Worm (Caenorhabditis elegans) whole organism, L4 larva: ENCODE data around the gene srbc-25.

ENCODE experiments used
- D1046.2 ChIP-seq: fragments of 200-800 bp; sonication (Bioruptor generic); IDR thresholded peaks from 2 replicates; pipeline ENCODE4 v1.3.6; 2022; ENCODE audit warnings: missing genetic modification characterization, missing compliant biosample characterization
- F10B5.3 ChIP-seq: sonication (generic microtip); optimal IDR thresholded peaks from 2 replicates; lab custom pipeline; 2016; ENCODE audit warnings: mild to moderate bottlenecking, missing genetic modification characterization, missing compliant biosample characterization
- F44E2.7 ChIP-seq: fragments of 200-800 bp; sonication (Bioruptor generic); IDR thresholded peaks from 2 replicates; pipeline ENCODE4 v2.1.2; 2022; ENCODE audit warnings: missing genetic modification characterization, missing compliant biosample characterization
- R02D3.7 ChIP-seq: fragments of 150-350 bp; sonication (generic microtip); optimal IDR thresholded peaks from 3 replicates; lab custom pipeline; 2014; ENCODE audit warnings: missing biosample characterization, missing genetic modification characterization
- Y75B8A.6 ChIP-seq: fragments of 200-800 bp; sonication (Bioruptor generic); IDR thresholded peaks from 2 replicates; pipeline ENCODE4 v1.3.6; 2022; ENCODE audit warnings: missing genetic modification reagents, missing genetic modification characterization, missing compliant biosample characterization
- aha-1 ChIP-seq: fragments of 150-350 bp; peaks from one replicate; lab custom pipeline; 2014; ENCODE audit warnings: missing biosample characterization, missing genetic modification characterization
- attf-4 ChIP-seq: sonication (generic microtip); optimal IDR thresholded peaks from 3 replicates; lab custom pipeline; 2017; ENCODE audit warnings: missing biosample characterization, missing genetic modification characterization
- ceh-20 ChIP-seq: fragments of 200-800 bp; sonication (Bioruptor generic); IDR thresholded peaks from 2 replicates; pipeline ENCODE4 v1.3.6; 2022; ENCODE audit warnings: missing genetic modification reagents, missing genetic modification characterization, missing compliant biosample characterization
- ceh-44 ChIP-seq: fragments of 200-800 bp; sonication (Bioruptor generic); IDR thresholded peaks from 2 replicates; pipeline ENCODE4 v1.3.6; 2022; ENCODE audit warnings: missing genetic modification reagents, missing genetic modification characterization, missing compliant biosample characterization
- ceh-62 ChIP-seq: sonication (generic microtip); optimal IDR thresholded peaks from 2 replicates; lab custom pipeline; 2017; ENCODE audit warnings: missing biosample characterization, missing genetic modification characterization
- ceh-82 ChIP-seq: sonication (generic microtip); optimal IDR thresholded peaks from 2 replicates; lab custom pipeline; 2017; ENCODE audit warnings: missing biosample characterization, missing genetic modification characterization
- daf-19 ChIP-seq: fragments of 200-800 bp; sonication (Bioruptor generic); conservative IDR thresholded peaks from 2 replicates; pipeline ENCODE4 v1.3.6; 2022; ENCODE audit warnings: missing genetic modification characterization, missing compliant biosample characterization
- dmd-6 ChIP-seq: fragments of 200-800 bp; sonication (Bioruptor generic); IDR thresholded peaks from 2 replicates; pipeline ENCODE4 v1.3.6; 2022; ENCODE audit warnings: missing genetic modification reagents, missing genetic modification characterization, missing compliant biosample characterization
- dmd-9 ChIP-seq: fragments of 200-800 bp; sonication (Bioruptor generic); IDR thresholded peaks from 2 replicates; pipeline ENCODE4 v1.3.6; 2022; ENCODE audit warnings: missing genetic modification reagents, missing genetic modification characterization, missing compliant biosample characterization
- fkh-10 ChIP-seq: fragments of 150-350 bp; optimal IDR thresholded peaks from 2 replicates; lab custom pipeline; 2014; ENCODE audit warnings: missing biosample characterization, missing genetic modification reagents, missing genetic modification characterization
- gei-8 ChIP-seq: fragments of 200-800 bp; sonication (Bioruptor generic); optimal IDR thresholded peaks from 2 replicates; lab custom pipeline; 2018; ENCODE audit warnings: mild to moderate bottlenecking, missing genetic modification characterization, missing compliant biosample characterization
- lin-1 ChIP-seq: fragments of 200-800 bp; sonication (Bioruptor generic); IDR thresholded peaks from 2 replicates; pipeline ENCODE4 v1.3.6; 2022; ENCODE audit warnings: missing genetic modification reagents, missing genetic modification characterization, missing compliant biosample characterization
- lin-15B ChIP-seq: fragments of 150-350 bp; sonication (generic microtip); optimal IDR thresholded peaks from 3 replicates; lab custom pipeline; 2014; ENCODE audit warnings: missing biosample characterization, missing genetic modification characterization
- lin-29 ChIP-seq: fragments of 200-800 bp; sonication (Bioruptor generic); IDR thresholded peaks from 2 replicates; pipeline ENCODE4 v1.3.6; 2022; ENCODE audit warnings: missing genetic modification reagents, missing genetic modification characterization, missing compliant biosample characterization
- lin-39 ChIP-seq: fragments of 150-350 bp; optimal IDR thresholded peaks from 2 replicates; lab custom pipeline; 2014; ENCODE audit warnings: missing biosample characterization, missing genetic modification reagents, missing genetic modification characterization
- madf-5 ChIP-seq, 2 experiments: fragments of 200-800 bp; sonication (Bioruptor generic); IDR thresholded peaks; 2 replicates each; pipeline ENCODE4 v1.3.6; 2022; ENCODE audit warnings: missing compliant biosample characterization in 2 of 2, missing genetic modification characterization in 2 of 2
- madf-9 ChIP-seq: fragments of 200-800 bp; sonication (Bioruptor generic); conservative IDR thresholded peaks from 2 replicates; pipeline ENCODE4 v1.3.6; 2022; ENCODE audit warnings: missing genetic modification reagents, missing genetic modification characterization, missing compliant biosample characterization
- mdl-1 ChIP-seq, 2 experiments: fragments of 150-350 bp in 1 of 2; sonication (generic microtip) in 1 of 2; optimal IDR thresholded peaks; 2 replicates each; lab custom pipeline; 2014 to 2017; ENCODE audit warnings: missing biosample characterization in 2 of 2, missing genetic modification characterization in 2 of 2
- mdt-29 ChIP-seq: fragments of 200-800 bp; sonication (Bioruptor generic); IDR thresholded peaks from 2 replicates; pipeline ENCODE4 v1.3.6; 2022; ENCODE audit warnings: missing genetic modification reagents, missing genetic modification characterization, missing compliant biosample characterization
- mep-1 ChIP-seq: fragments of 150-350 bp; sonication (generic microtip); optimal IDR thresholded peaks from 3 replicates; lab custom pipeline; 2014; ENCODE audit warnings: missing biosample characterization, missing genetic modification characterization
- mes-2 ChIP-seq: sonication (generic microtip); optimal IDR thresholded peaks from 2 replicates; lab custom pipeline; 2016; ENCODE audit warnings: missing genotype, mild to moderate bottlenecking, missing genetic modification characterization, missing compliant biosample characterization; ENCODE audit not compliant: poor library complexity, severe bottlenecking
- nhr-10 ChIP-seq: fragments of 150-350 bp; optimal IDR thresholded peaks from 2 replicates; lab custom pipeline; 2014; ENCODE audit warnings: missing biosample characterization, missing genetic modification characterization
- nhr-25 ChIP-seq: sonication (generic microtip); optimal IDR thresholded peaks from 2 replicates; lab custom pipeline; 2017; ENCODE audit warnings: missing genetic modification characterization, mild to moderate bottlenecking, missing compliant biosample characterization, antibody characterized with exemption, moderate library complexity, borderline replicate concordance; ENCODE audit not compliant: insufficient read depth
- nhr-42 ChIP-seq: fragments of 200-800 bp; sonication (Bioruptor generic); IDR thresholded peaks from 2 replicates; pipeline ENCODE4 v1.3.6; 2022; ENCODE audit warnings: missing genetic modification characterization, missing compliant biosample characterization
- nhr-76 ChIP-seq: fragments of 150-350 bp; optimal IDR thresholded peaks from 2 replicates; lab custom pipeline; 2014; ENCODE audit warnings: missing biosample characterization, missing genetic modification characterization
- pqm-1 ChIP-seq: sonication (generic microtip); optimal IDR thresholded peaks from 2 replicates; lab custom pipeline; 2017; ENCODE audit warnings: missing biosample characterization, missing genetic modification characterization
- sdz-12 ChIP-seq: fragments of 200-800 bp; sonication (Bioruptor generic); optimal IDR thresholded peaks from 2 replicates; lab custom pipeline; 2018; ENCODE audit warnings: mild to moderate bottlenecking, missing genetic modification characterization, missing compliant biosample characterization
- set-16 ChIP-seq: fragments of 200-800 bp; sonication (Bioruptor generic); IDR thresholded peaks from 2 replicates; pipeline ENCODE4 v1.3.6; 2022; ENCODE audit warnings: missing genetic modification reagents, missing genetic modification characterization, missing compliant biosample characterization
- tra-1 ChIP-seq: fragments of 200-800 bp; sonication (Bioruptor generic); IDR thresholded peaks from 2 replicates; pipeline ENCODE4 v1.3.6; 2022; ENCODE audit warnings: missing genetic modification reagents, missing genetic modification characterization, missing compliant biosample characterization
- zfp-3 ChIP-seq: fragments of 200-800 bp; sonication (Bioruptor generic); conservative IDR thresholded peaks from 2 replicates; pipeline ENCODE4 v1.3.6; 2022; ENCODE audit warnings: missing genetic modification reagents, missing genetic modification characterization, missing compliant biosample characterization
- ztf-11 ChIP-seq: fragments of 150-350 bp; optimal IDR thresholded peaks from 2 replicates; lab custom pipeline; 2014; ENCODE audit warnings: missing biosample characterization, missing genetic modification characterization

srbc-25 gene

ce11 chrV:17201847-17202246 is 28.0 kb downstream of the srbc-25 start, which contains the start of gene Y68A4A.10:
Y68A4A.10 (plus strand) TSS chrV:17202147.
- no peak for TF ChIP-seq F10B5.3 (tag; lab: Kevin White, UChicago)
- peak; percentile 8 for TF ChIP-seq aha-1 (tag; lab: Kevin White, UChicago)

ce11 chrV:17206469-17206868 is 32.6 kb downstream of the srbc-25 start:
- TF ChIP-seq set-16 (peak; percentile 92), nhr-10 (tag; lab: Kevin White, UChicago) (no peak)

- no peak for TF ChIP-seq nhr-42 (GFP tag; lab: Robert Waterston, UW)
- TF ChIP-seq aha-1 (tag; lab: Kevin White, UChicago): peak; percentile 44
These were observed 34.2 kb downstream of the srbc-25 start, which contains the start of gene Y68A4A.13 for ce11 chrV:17208045-17208444. Y68A4A.13 (minus strand) TSS chrV:17208145.

ce11 chrV:17211989-17212731 is 38.3 kb downstream of the srbc-25 start, which contains the start of gene srh-236:
srh-236 (minus strand) TSS chrV:17212039.
- TF ChIP-seq dmd-9 (GFP tag; lab: Robert Waterston, UW) (no peak), set-16 (peak; percentile 86), gei-8 (GFP tag; lab: Kevin White, UChicago) (no peak)

- TF ChIP-seq sdz-12 (GFP tag; lab: Kevin White, UChicago) (no peak), fkh-10 (GFP tag; lab: Kevin White, UChicago) (no peak), mes-2 (tag; lab: Kevin White, UChicago) (no peak), pqm-1 (tag; lab: Kevin White, UChicago) (no peak)
These were observed 38.9 kb downstream of the srbc-25 start, which contains the start of gene srh-113 for ce11 chrV:17212743-17213142. srh-113 (plus strand) TSS chrV:17213043.

- TF ChIP-seq madf-5 (GFP tag; IDR thresholded peaks at IDR 0.05; lab: Robert Waterston, UW) (0 out of 4 replicates have a peak, but pooled peaks of 1 of the 2 experiments have one; percentile 12), set-16 (no peak)
- TF ChIP-seq, all 104 proteins: peak for 1
These were observed 41.8 kb downstream of the srbc-25 start for ce11 chrV:17215602-17216001.

- no peak for TF ChIP-seq zfp-3 (GFP tag; lab: Robert Waterston, UW)
- no peak for TF ChIP-seq nhr-25
- TF ChIP-seq nhr-76 (tag; lab: Kevin White, UChicago): no peak
- TF ChIP-seq madf-9 (GFP tag; lab: Robert Waterston, UW): no peak
- no peak for TF ChIP-seq D1046.2
- TF ChIP-seq Y75B8A.6 (GFP tag; lab: Robert Waterston, UW): no peak
- no peak for TF ChIP-seq mep-1 (tag; lab: Kevin White, UChicago)
- no peak for TF ChIP-seq tra-1
- TF ChIP-seq F10B5.3 (tag; lab: Kevin White, UChicago): no peak
- no peak for TF ChIP-seq ceh-44 (GFP tag; lab: Robert Waterston, UW)
These were observed 43.9 kb downstream of the srbc-25 start, which contains the start of gene srbc-62 for ce11 chrV:17217690-17218089. srbc-62 (plus strand) TSS chrV:17217990.

- TF ChIP-seq daf-19 (GFP tag; lab: Robert Waterston, UW): no peak
- TF ChIP-seq lin-15B: no peak
- TF ChIP-seq nhr-76 (tag; lab: Kevin White, UChicago): no peak
- no peak for TF ChIP-seq ceh-20
- TF ChIP-seq ceh-82 (tag; lab: Kevin White, UChicago): no peak
- TF ChIP-seq lin-29 (GFP tag; lab: Robert Waterston, UW): no peak
- no peak for TF ChIP-seq lin-39 (tag; lab: Kevin White, UChicago)
- TF ChIP-seq dmd-6: no peak
- TF ChIP-seq mdl-1 (tag; optimal IDR thresholded peaks at IDR 0.05; lab: Kevin White, UChicago): no peak
- no peak for TF ChIP-seq ztf-11 (tag; lab: Kevin White, UChicago)
- no peak for TF ChIP-seq mdt-29 (GFP tag; lab: Robert Waterston, UW)
- no peak for TF ChIP-seq lin-1 (GFP tag; lab: Robert Waterston, UW)
- no peak for TF ChIP-seq ceh-62 (tag; lab: Kevin White, UChicago)
- TF ChIP-seq D1046.2: no peak
- no peak for TF ChIP-seq F44E2.7 (GFP tag; lab: Robert Waterston, UW)
- no peak for TF ChIP-seq attf-4 (tag; lab: Kevin White, UChicago)
- TF ChIP-seq R02D3.7 (tag; lab: Kevin White, UChicago): no peak
These were observed 46.5 kb downstream of the srbc-25 start, which contains the start of gene srh-109 for ce11 chrV:17220345-17220744. srh-109 (minus strand) TSS chrV:17220445.
